Worm (Caenorhabditis elegans): ENCODE data around the gene lin-33.
A peak's percentile ranks its signal among the peaks of the same experiment; 100 is the strongest.

Gene lin-33

DNA sequence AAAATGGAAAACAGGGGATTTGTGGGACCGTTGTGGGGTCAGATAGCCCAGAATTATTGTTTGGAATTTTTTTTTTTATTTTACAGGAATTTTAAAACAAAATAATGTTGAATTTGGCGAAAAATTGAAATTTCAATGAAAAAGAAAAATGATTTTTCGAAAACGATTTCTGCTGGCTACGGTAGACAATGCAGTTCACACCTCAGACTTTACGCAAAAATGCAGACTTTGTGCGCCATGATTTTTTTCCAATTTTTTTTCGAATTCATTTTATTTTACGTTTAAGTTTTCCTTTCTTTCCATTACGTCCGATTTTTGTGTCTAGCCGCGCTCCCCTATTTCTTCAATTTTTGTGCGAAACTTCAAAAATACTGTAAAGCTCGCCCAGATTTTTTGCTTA, 9.5 kb downstream of the lin-33 start:
- TF ChIP-seq lsy-2 (tag; optimal IDR thresholded peaks at IDR 0.05): peak; percentile 76
- no peak for TF ChIP-seq cnd-1 (tag; optimal IDR thresholded peaks at IDR 0.05)

DNA sequence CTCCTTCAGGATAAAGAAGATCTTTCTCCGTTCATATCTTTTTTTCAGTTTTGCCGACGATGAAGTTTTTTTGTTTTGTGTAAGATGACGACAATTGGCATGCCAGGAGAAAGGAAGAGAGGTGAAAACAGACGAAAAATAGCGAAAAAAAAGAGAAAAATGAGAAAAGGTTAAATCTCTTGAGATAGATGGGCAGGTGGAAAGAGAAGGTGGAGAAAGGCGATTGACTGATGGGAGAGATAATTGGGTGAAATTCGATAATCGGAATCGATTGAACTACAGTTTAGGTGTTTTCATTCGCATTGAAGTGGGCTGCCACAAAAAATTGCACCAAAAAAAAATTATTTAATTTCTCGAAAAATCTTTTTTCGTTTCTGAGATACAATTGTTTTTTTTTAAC, 10.2 kb downstream of the lin-33 start:
- TF ChIP-seq flh-1 (GFP tag; optimal IDR thresholded peaks at IDR 0.05): no peak
- no peak for TF ChIP-seq lin-32 (GFP tag; optimal IDR thresholded peaks at IDR 0.05)
- no peak for TF ChIP-seq mls-2 (tag; optimal IDR thresholded peaks at IDR 0.05)
- TF ChIP-seq snpc-4 (tag; optimal IDR thresholded peaks at IDR 0.05): no peak
- no peak for TF ChIP-seq pha-4 (tag; optimal IDR thresholded peaks at IDR 0.05)
- TF ChIP-seq mep-1 (tag; optimal IDR thresholded peaks at IDR 0.05): no peak
- no peak for TF ChIP-seq lin-13 (tag; optimal IDR thresholded peaks at IDR 0.05)
- no peak for TF ChIP-seq lsy-2 (tag; optimal IDR thresholded peaks at IDR 0.05)
- no peak for TF ChIP-seq cnd-1 (tag; optimal IDR thresholded peaks at IDR 0.05)
- TF ChIP-seq hlh-1 (tag; optimal IDR thresholded peaks at IDR 0.05): no peak
- TF ChIP-seq nhr-28 (tag; optimal IDR thresholded peaks at IDR 0.05): no peak
- no peak for TF ChIP-seq elt-3 (tag; optimal IDR thresholded peaks at IDR 0.05)
- no peak for TF ChIP-seq zip-8 (tag; optimal IDR thresholded peaks at IDR 0.05)
- TF ChIP-seq nhr-12 (tag; optimal IDR thresholded peaks at IDR 0.05): no peak
- no peak for TF ChIP-seq tbx-8 (GFP tag; optimal IDR thresholded peaks at IDR 0.05)
- TF ChIP-seq ceh-83 (GFP tag; optimal IDR thresholded peaks at IDR 0.05): no peak
- TF ChIP-seq ceh-39 (tag; optimal IDR thresholded peaks at IDR 0.05): no peak
- TF ChIP-seq mab-5 (tag; optimal IDR thresholded peaks at IDR 0.05): no peak

DNA sequence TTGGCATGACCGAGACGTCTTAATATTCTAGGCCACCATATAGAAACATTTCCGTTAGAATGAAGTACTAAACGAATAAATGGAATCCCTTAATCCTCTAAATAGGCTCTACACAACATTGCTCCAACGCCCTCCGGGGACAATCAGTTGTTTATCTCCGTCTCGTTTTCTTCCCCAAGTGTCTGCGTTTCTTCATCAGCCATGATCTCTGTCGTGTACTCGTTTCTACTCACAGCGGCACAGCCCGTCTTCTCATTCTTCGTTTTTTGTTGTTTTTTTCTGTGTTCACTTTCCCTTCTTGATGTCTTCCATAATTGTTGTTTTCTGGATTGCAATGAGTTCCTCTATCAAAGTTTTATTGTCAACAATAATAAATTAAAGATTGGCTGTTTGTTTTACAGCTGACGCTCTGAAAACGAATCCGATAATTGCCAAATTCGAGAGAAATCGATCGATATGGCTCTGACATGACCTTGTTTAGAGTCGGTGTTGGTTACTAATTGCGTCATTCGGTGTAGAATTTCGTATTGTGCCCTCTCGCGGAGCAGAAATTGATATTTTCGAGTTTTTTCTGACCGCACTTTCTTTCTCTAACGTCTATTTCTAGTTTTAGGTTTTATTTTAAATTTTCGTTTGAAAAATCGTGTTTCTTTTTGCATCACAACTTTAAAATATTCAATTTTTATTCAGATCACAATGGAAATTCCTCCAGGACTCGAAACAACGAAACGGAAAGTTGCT, 11.0 kb downstream of the lin-33 start, which contains the start of gene pfkb-1.2:
Gene pfkb-1.2 (plus strand): TSS at position 691 of the 741 bp plus-strand sequence.
- peak; percentile 50 for TF ChIP-seq ces-1 (GFP tag; optimal IDR thresholded peaks at IDR 0.05)
- peak; percentile 18 for TF ChIP-seq nhr-2 (tag; optimal IDR thresholded peaks at IDR 0.05)
- TF ChIP-seq nhr-76 (tag; optimal IDR thresholded peaks at IDR 0.05): no peak
- TF ChIP-seq elt-3 (tag; optimal IDR thresholded peaks at IDR 0.05): no peak
- TF ChIP-seq flh-1 (GFP tag; optimal IDR thresholded peaks at IDR 0.05): no peak

DNA sequence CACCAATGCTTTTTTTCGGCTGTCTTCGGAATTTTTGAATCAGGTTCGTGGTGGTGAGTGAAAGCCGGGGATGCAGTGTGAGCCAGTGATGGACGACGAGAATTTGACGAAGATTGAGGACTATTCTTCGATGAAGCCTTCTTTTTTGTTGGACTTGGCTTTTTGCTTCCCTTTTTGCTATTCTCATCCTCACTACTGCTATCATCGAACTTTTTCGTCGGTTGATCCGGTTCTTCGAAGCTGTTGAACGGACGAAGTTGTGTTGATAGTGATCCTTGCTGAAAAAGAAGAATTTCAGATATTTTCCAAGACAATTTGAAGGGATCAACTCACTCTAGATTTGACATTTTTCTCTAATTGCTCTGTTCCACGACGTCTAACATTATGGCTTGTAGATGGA, 13.7 kb downstream of the lin-33 start:
- TF ChIP-seq mls-2 (tag; optimal IDR thresholded peaks at IDR 0.05) (no peak), ceh-83 (GFP tag; optimal IDR thresholded peaks at IDR 0.05) (no peak), lsy-2 (tag; optimal IDR thresholded peaks at IDR 0.05) (no peak), M03D4.4 (tag; optimal IDR thresholded peaks at IDR 0.05) (no peak), hlh-1 (tag; optimal IDR thresholded peaks at IDR 0.05) (no peak), cnd-1 (tag; optimal IDR thresholded peaks at IDR 0.05) (no peak), ham-2 (GFP tag; optimal IDR thresholded peaks at IDR 0.05) (no peak), ceh-39 (tag; optimal IDR thresholded peaks at IDR 0.05) (no peak), mep-1 (tag; optimal IDR thresholded peaks at IDR 0.05) (no peak), ces-1 (GFP tag; optimal IDR thresholded peaks at IDR 0.05) (no peak), unc-39 (tag; optimal IDR thresholded peaks at IDR 0.05) (no peak), blmp-1 (tag; optimal IDR thresholded peaks at IDR 0.05) (no peak), elt-1 (tag; optimal IDR thresholded peaks at IDR 0.05; ENCODE audit: borderline replicate concordance, insufficient read depth) (no peak), pha-4 (tag; optimal IDR thresholded peaks at IDR 0.05) (no peak), bed-3 (GFP tag; optimal IDR thresholded peaks at IDR 0.05) (no peak), ztf-11 (tag; optimal IDR thresholded peaks at IDR 0.05) (no peak), unc-62 (GFP tag; optimal IDR thresholded peaks at IDR 0.05) (no peak), sem-2 (GFP tag; optimal IDR thresholded peaks at IDR 0.05) (no peak), snpc-4 (tag; optimal IDR thresholded peaks at IDR 0.05) (no peak), nhr-28 (tag; optimal IDR thresholded peaks at IDR 0.05) (no peak)

DNA sequence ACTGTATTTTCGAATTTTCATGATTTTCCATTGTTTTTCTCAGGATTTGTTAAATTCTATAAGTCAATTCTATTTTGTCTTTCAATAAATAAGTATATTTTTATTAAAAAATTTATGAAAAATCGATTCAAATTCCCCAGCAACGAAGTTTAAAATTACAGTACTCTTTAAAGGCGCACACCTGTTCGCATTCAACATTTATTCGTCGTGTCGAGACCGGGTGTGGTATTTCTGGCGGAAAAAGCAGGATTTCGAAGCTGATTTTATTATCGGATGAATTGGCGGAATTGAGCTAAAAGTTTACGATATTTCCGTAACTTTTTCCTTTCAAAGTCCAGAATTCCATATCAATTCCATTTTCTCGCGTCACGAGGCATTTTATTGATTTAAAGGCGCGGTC, 15.0 kb downstream of the lin-33 start:
- TF ChIP-seq ces-1 (GFP tag; optimal IDR thresholded peaks at IDR 0.05): no peak
- no peak for TF ChIP-seq nhr-28 (tag; optimal IDR thresholded peaks at IDR 0.05)
- no peak for TF ChIP-seq unc-39 (tag; optimal IDR thresholded peaks at IDR 0.05)
- no peak for TF ChIP-seq sem-2 (GFP tag; optimal IDR thresholded peaks at IDR 0.05)
- no peak for TF ChIP-seq snpc-4 (tag; optimal IDR thresholded peaks at IDR 0.05)
- no peak for TF ChIP-seq M03D4.4 (tag; optimal IDR thresholded peaks at IDR 0.05)

Measured in whole organism, mixed stage, embryonic.